Fruit fly (Drosophila melanogaster) whole organism: Measurements from ENCODE around the gene CG43902.

Experiments
- Dll ChIP-seq: fragments of >200 bp; optimal IDR thresholded peaks from 2 replicates; lab custom pipeline; 2017
- EcR ChIP-seq, 2 experiments: fragments of >200 bp; optimal IDR thresholded peaks; 2 replicates each; lab custom pipeline; 2017; ENCODE audit warnings: missing biosample characterization in 2 of 2, missing genetic modification characterization in 2 of 2, missing genetic modification reagents in 2 of 2
- pan ChIP-seq: fragments of >200 bp; optimal IDR thresholded peaks from 2 replicates; lab custom pipeline; 2017
- psq ChIP-seq: fragments of >200 bp; optimal IDR thresholded peaks from 2 replicates; lab custom pipeline; 2017

DNA sequence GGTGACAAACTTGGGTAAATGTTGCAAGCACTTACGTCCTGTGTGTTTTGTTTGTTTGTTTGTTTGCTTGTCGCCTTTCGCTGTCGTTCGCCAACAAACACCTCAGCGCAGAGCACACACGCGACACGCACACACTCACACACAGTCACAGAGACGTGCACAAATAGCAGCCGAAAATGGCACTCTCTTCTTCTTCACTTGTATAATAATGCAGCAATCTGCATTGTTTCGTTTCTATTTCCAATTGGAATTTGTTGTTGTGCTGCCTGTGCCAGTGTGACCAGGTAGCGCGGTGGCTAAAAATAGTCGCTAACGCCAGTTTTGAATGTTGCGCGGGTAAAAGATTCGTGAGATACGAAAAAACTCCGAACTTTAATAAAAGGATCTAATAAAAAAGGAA, 53.9 kb downstream of the CG43902 start, which contains the start of gene Ypel:
- TF ChIP-seq psq (lab: Kevin White, UChicago), result no peak
- no peak for TF ChIP-seq Dll (lab: Kevin White, UChicago)
- TF ChIP-seq EcR (GFP tag; optimal IDR thresholded peaks at IDR 0.05; lab: Kevin White, UChicago), result no peak
- no peak for TF ChIP-seq pan (lab: Kevin White, UChicago)
